Worm (Caenorhabditis elegans) whole organism, mixed stage, embryonic: ENCODE measurements around the gene rad-54.L2.

Experiments used
- M03D4.4 ChIP-seq: sonication (generic microtip); optimal IDR thresholded peaks from 2 replicates; lab custom pipeline; 2017; ENCODE audit warnings: mild to moderate bottlenecking, missing genetic modification characterization, missing compliant biosample characterization
- blmp-1 ChIP-seq: fragments of 150-350 bp; optimal IDR thresholded peaks from 2 replicates; lab custom pipeline; 2014; ENCODE audit warnings: missing biosample characterization, missing genetic modification characterization
- ceh-39 ChIP-seq: fragments of 150-350 bp; optimal IDR thresholded peaks from 2 replicates; lab custom pipeline; 2014; ENCODE audit warnings: missing biosample characterization, missing genetic modification characterization
- ceh-43 ChIP-seq: fragments of 200-800 bp; sonication (Bioruptor generic); optimal IDR thresholded peaks from 2 replicates; lab custom pipeline; 2018; ENCODE audit warnings: mild to moderate bottlenecking, missing genetic modification characterization, moderate library complexity, missing compliant biosample characterization
- ces-1 ChIP-seq: fragments of 150-350 bp; optimal IDR thresholded peaks from 2 replicates; lab custom pipeline; 2014; ENCODE audit warnings: missing biosample characterization, missing genetic modification reagents, missing genetic modification characterization
- drap-1 ChIP-seq: fragments of 200-800 bp; sonication (Bioruptor generic); optimal IDR thresholded peaks from 3 replicates; lab custom pipeline; 2018; ENCODE audit warnings: mild to moderate bottlenecking, missing genetic modification characterization, missing compliant biosample characterization
- elt-1 ChIP-seq: sonication (generic microtip); optimal IDR thresholded peaks from 2 replicates; lab custom pipeline; 2017; ENCODE audit warnings: missing genetic modification characterization, mild to moderate bottlenecking, missing compliant biosample characterization, antibody characterized with exemption, moderate library complexity, borderline replicate concordance; ENCODE audit not compliant: insufficient read depth
- elt-3 ChIP-seq: fragments of 150-350 bp; optimal IDR thresholded peaks from 2 replicates; lab custom pipeline; 2014; ENCODE audit warnings: missing biosample characterization, missing genetic modification characterization
- flh-1 ChIP-seq: fragments of 200-800 bp; sonication (Bioruptor generic); optimal IDR thresholded peaks from 2 replicates; lab custom pipeline; 2018; ENCODE audit warnings: mild to moderate bottlenecking, missing genetic modification characterization, moderate library complexity, missing compliant biosample characterization
- ham-2 ChIP-seq: fragments of 200-800 bp; sonication (Bioruptor generic); optimal IDR thresholded peaks from 2 replicates; lab custom pipeline; 2018; ENCODE audit warnings: mild to moderate bottlenecking, missing genetic modification characterization, missing compliant biosample characterization
- lin-13 ChIP-seq: fragments of 150-350 bp; optimal IDR thresholded peaks from 2 replicates; lab custom pipeline; 2014; ENCODE audit warnings: missing biosample characterization, missing genetic modification characterization
- lin-32 ChIP-seq: fragments of 200-800 bp; sonication (Bioruptor generic); optimal IDR thresholded peaks from 2 replicates; lab custom pipeline; 2018; ENCODE audit warnings: mild to moderate bottlenecking, missing genetic modification characterization, missing compliant biosample characterization
- lsy-2 ChIP-seq: fragments of 150-350 bp; optimal IDR thresholded peaks from 2 replicates; lab custom pipeline; 2014; ENCODE audit warnings: missing biosample characterization, missing genetic modification characterization
- mep-1 ChIP-seq: fragments of 150-350 bp; optimal IDR thresholded peaks from 2 replicates; lab custom pipeline; 2017; ENCODE audit warnings: missing biosample characterization, missing genetic modification reagents, missing genetic modification characterization, inconsistent platforms
- mls-2 ChIP-seq: sonication (generic microtip); optimal IDR thresholded peaks from 2 replicates; lab custom pipeline; 2016; ENCODE audit warnings: mild to moderate bottlenecking, missing genetic modification characterization, moderate library complexity, missing compliant biosample characterization
- nhr-12 ChIP-seq: fragments of 150-350 bp; optimal IDR thresholded peaks from 2 replicates; lab custom pipeline; 2014; ENCODE audit warnings: missing biosample characterization, missing genetic modification characterization
- nhr-2 ChIP-seq: fragments of 150-350 bp; optimal IDR thresholded peaks from 2 replicates; lab custom pipeline; 2014; ENCODE audit warnings: missing biosample characterization, missing genetic modification characterization
- nhr-237 ChIP-seq: fragments of 150-350 bp; optimal IDR thresholded peaks from 2 replicates; lab custom pipeline; 2014; ENCODE audit warnings: missing biosample characterization, missing genetic modification characterization
- nhr-76 ChIP-seq: sonication (generic microtip); optimal IDR thresholded peaks from 2 replicates; lab custom pipeline; 2017; ENCODE audit warnings: missing biosample characterization, missing genetic modification characterization
- pha-4 ChIP-seq: fragments of 150-350 bp; optimal IDR thresholded peaks from 2 replicates; lab custom pipeline; 2018; ENCODE audit warnings: missing biosample characterization, missing genetic modification reagents, missing genetic modification characterization
- snpc-4 ChIP-seq: fragments of 150-350 bp; optimal IDR thresholded peaks from 2 replicates; lab custom pipeline; 2014; ENCODE audit warnings: missing biosample characterization, missing genetic modification characterization
- sptf-1 ChIP-seq: sonication (generic microtip); optimal IDR thresholded peaks from 2 replicates; lab custom pipeline; 2017; ENCODE audit warnings: mild to moderate bottlenecking, missing genetic modification characterization, moderate library complexity, missing compliant biosample characterization
- unc-120 ChIP-seq: sonication (generic microtip); optimal IDR thresholded peaks from 2 replicates; lab custom pipeline; 2017; ENCODE audit warnings: missing genetic modification characterization, missing compliant biosample characterization; ENCODE audit not compliant: poor library complexity, severe bottlenecking
- unc-39 ChIP-seq: fragments of 150-350 bp; optimal IDR thresholded peaks from 2 replicates; lab custom pipeline; 2014; ENCODE audit warnings: missing biosample characterization, missing genetic modification characterization
- zip-8 ChIP-seq: fragments of 150-350 bp; optimal IDR thresholded peaks from 2 replicates; lab custom pipeline; 2014; ENCODE audit warnings: missing biosample characterization, missing genetic modification characterization
- ztf-11 ChIP-seq: fragments of 150-350 bp; optimal IDR thresholded peaks from 2 replicates; lab custom pipeline; 2014; ENCODE audit warnings: missing biosample characterization, missing genetic modification characterization

The rad-54.L2 gene

DNA sequence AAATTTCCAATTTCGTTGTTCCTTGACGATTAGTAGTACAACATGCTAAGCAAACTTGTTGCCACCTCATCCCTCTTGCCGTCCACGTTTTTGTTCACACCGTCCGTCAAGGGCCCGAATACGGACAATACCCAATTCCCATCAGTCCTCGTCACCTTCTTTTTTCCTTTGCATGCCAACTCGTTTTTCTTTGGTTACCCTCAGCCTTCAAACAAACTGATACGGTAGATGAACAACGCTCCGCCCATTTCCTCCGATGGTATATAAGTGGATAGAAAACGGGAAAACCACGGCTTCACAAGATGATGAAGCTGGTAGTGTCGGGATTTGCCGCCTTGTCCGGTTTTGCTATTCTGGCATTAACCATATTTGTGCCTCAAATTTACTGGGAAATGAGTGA is 46.0 kb upstream of the rad-54.L2 start, which contains the start of gene col-118:
Gene col-118 (plus strand): TSS at position 301 of the 400 bp plus-strand sequence.
- TF ChIP-seq drap-1 (no peak), zip-8 (tag; lab: Kevin White, UChicago) (no peak), ceh-43 (GFP tag; lab: Kevin White, UChicago) (no peak), mep-1 (tag; lab: Kevin White, UChicago) (no peak), lsy-2 (tag; lab: Kevin White, UChicago) (no peak), lin-13 (no peak), unc-39 (tag; lab: Kevin White, UChicago) (no peak), nhr-2 (tag; lab: Kevin White, UChicago) (no peak)
- TF ChIP-seq, all 35 proteins: peak for 0

DNA sequence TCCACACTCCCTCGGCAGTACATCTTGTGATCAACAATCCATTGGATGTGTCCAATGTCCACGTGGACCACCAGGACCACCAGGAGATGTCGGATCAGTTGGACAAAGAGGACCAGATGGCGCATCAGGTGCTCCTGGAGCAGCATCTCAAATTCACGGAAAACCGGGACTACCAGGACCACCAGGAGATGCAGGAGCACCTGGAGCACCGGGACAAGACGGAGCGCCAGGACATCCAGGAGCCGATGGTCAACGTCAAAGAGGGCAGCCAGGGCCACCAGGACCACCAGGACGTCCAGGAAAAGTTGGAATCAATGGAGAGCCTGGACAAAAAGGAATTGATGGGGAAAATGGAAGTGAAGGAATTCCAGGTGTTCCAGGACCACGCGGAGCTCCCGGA is 44.9 kb upstream of the rad-54.L2 start:
- TF ChIP-seq snpc-4 (tag; lab: Kevin White, UChicago) (no peak), mls-2 (tag; lab: Kevin White, UChicago) (no peak)
- TF ChIP-seq, all 35 proteins: peak for 0

DNA sequence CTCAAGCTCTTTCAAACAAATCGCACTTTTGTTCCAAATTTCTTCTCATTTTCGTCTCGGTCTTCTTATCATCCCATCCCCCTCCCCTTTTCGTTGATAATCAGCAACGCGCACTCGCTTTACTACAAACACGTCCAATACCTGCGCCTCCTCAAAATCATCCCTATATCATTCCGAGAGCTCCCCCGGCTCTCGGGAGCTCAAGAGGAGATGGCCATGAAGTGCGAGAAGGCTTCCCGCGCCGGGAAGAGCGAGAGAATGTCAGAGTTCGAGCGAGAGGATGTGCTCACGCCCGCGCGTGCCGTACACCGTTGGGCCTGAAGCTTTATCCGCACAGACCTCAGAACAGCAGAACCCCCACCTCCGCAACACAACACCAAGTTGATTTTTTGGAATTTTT is 43.1 kb upstream of the rad-54.L2 start:
- TF ChIP-seq nhr-237 (no peak), unc-120 (tag; lab: Kevin White, UChicago) (peak; percentile 53)

DNA sequence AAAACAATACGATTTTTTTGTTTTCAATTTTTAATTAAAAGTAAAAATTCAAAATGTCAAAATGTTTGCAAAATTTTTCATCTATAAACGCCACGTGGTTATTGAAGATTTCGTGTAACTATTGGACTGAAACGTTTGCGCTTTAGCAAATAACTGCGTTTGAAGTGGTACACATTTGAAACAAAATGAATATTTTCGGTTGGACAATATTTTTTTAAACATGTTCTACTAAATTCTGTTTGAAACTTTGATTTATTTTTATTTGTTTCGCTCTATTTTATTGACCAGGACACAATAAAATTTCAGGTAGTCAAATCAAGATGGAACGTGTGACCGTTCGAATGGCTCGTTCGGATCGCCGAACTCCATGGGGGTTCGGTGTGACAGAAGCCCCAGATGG is 41.7 kb upstream of the rad-54.L2 start, which contains the start of gene alp-1:
Gene alp-1 (plus strand): TSS at position 301 of the 400 bp plus-strand sequence.
- TF ChIP-seq elt-1 (tag; lab: Kevin White, UChicago) (no peak), ceh-39 (tag; lab: Kevin White, UChicago) (no peak), ces-1 (GFP tag; lab: Kevin White, UChicago) (no peak), lin-32 (GFP tag; lab: Kevin White, UChicago) (no peak), drap-1 (no peak), nhr-2 (tag; lab: Kevin White, UChicago) (no peak), elt-3 (tag; lab: Kevin White, UChicago) (no peak), pha-4 (tag; lab: Kevin White, UChicago) (no peak), snpc-4 (tag; lab: Kevin White, UChicago) (no peak), M03D4.4 (tag; lab: Kevin White, UChicago) (no peak), ham-2 (GFP tag; lab: Kevin White, UChicago) (no peak), nhr-12 (tag; lab: Kevin White, UChicago) (no peak), blmp-1 (tag; lab: Kevin White, UChicago) (no peak), nhr-76 (tag; lab: Kevin White, UChicago) (no peak), mep-1 (tag; lab: Kevin White, UChicago) (no peak), flh-1 (GFP tag; lab: Kevin White, UChicago) (no peak), ztf-11 (tag; lab: Kevin White, UChicago) (no peak)
- TF ChIP-seq, all 35 proteins: peak for 0

DNA sequence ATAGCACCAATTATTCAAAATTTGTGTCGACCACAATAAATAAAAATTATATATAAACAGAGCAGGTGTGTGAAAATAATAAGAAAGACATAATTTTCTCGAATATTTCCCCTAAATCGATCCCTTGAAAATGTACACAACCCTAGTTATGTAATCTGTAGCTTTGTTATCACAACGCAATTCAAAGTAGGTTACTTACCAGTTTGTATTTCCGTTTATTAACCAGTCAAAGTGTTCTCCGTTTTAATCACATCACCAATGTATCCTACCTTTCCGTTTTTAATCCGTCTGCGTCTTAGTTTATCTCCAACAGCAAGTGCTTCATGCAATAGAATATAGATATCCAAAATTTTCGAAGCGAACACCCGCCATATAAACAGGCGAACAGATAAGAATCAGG is 40.6 kb upstream of the rad-54.L2 start:
- TF ChIP-seq lsy-2 (tag; lab: Kevin White, UChicago) (no peak), ham-2 (GFP tag; lab: Kevin White, UChicago) (peak; percentile 66)

DNA sequence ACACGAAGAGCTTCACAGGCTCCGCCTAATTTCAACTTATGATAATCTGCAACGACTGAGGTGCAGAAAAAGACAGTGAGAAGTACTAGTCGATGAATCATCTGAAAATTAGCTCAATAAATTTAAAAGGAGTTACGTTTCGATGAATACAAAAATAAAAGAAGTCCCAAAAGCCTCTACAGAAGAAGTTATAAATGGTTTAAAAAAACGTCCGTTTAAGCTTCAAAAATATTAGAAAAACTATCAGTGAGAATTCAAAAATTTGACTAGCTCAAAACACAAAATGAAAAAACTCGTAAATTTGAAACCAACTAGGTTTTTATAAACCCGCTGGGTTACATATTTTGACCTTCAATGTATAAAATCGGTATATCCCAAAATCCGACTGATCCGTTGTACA is 37.9 kb upstream of the rad-54.L2 start, which contains the start of gene T11B7.5:
Gene T11B7.5 (minus strand): TSS at position 101 of the 400 bp plus-strand sequence.
- TF ChIP-seq pha-4 (tag; lab: Kevin White, UChicago): no peak

DNA sequence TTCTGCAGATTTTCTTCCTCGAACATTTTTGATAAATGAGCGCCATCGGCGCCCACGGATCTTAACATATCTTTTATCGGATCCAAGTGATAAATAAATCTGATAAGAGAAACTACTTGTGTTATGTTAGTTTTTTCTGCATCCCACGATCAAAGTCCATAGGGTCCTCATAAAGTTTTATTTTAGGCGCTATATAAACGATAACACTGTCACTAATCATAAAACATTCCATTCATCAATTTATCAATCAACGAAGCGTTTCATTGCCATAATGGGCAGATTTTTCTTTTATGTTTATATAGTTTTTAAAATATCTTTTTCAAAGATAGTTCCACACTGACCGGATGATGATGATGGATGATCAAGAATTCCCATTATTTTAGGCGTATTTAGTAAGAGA is 29.2 kb upstream of the rad-54.L2 start:
- TF ChIP-seq nhr-12 (tag; lab: Kevin White, UChicago) (no peak), zip-8 (tag; lab: Kevin White, UChicago) (no peak), ztf-11 (tag; lab: Kevin White, UChicago) (no peak), ces-1 (GFP tag; lab: Kevin White, UChicago) (no peak), sptf-1 (tag; lab: Kevin White, UChicago) (no peak), mls-2 (tag; lab: Kevin White, UChicago) (no peak)
